Fruit fly (Drosophila melanogaster): ENCODE results near the gene Pdf.

The Pdf gene

dm6 chr3R:26462173-26462959 is 6.4 kb upstream of the Pdf start (continued):
- TF ChIP-seq CG12659 (GFP tag; optimal IDR thresholded peaks at IDR 0.05) = peak; percentile 42
- no peak for TF ChIP-seq maf-S (GFP tag; optimal IDR thresholded peaks at IDR 0.05)
- TF ChIP-seq CG2889 (GFP tag; IDR thresholded peaks at IDR 0.05) = no peak
- TF ChIP-seq CG11093 (GFP tag; IDR thresholded peaks at IDR 0.05) = no peak
- no peak for TF ChIP-seq CG8765 (GFP tag; IDR thresholded peaks at IDR 0.05)
- no peak for TF ChIP-seq gce (GFP tag; IDR thresholded peaks at IDR 0.05)
- TF ChIP-seq hb (GFP tag; IDR thresholded peaks at IDR 0.05; ENCODE audit: partially characterized antibody) = no peak
- TF ChIP-seq CG30403 (GFP tag; optimal IDR thresholded peaks at IDR 0.05) = peak; percentile 22
- no peak for TF ChIP-seq CG7271 (tag; optimal IDR thresholded peaks at IDR 0.05)
- TF ChIP-seq CG7372 (GFP tag; IDR thresholded peaks at IDR 0.05) = no peak
- TF ChIP-seq CG1529 (GFP tag; optimal IDR thresholded peaks at IDR 0.05) = no peak
- TF ChIP-seq YL-1 (GFP tag; optimal IDR thresholded peaks at IDR 0.05) = no peak
- no peak for TF ChIP-seq HLH4C (GFP tag; IDR thresholded peaks at IDR 0.05; ENCODE audit: partially characterized antibody)
- TF ChIP-seq CTCF (GFP tag; optimal IDR thresholded peaks at IDR 0.05) = no peak
- TF ChIP-seq HHEX (GFP tag; optimal IDR thresholded peaks at IDR 0.05) = peak; percentile 35
- TF ChIP-seq cato (GFP tag; optimal IDR thresholded peaks at IDR 0.05; ENCODE audit: borderline replicate concordance) = no peak
- TF ChIP-seq CrebB (tag; optimal IDR thresholded peaks at IDR 0.05) = no peak
- TF ChIP-seq Poxn (GFP tag; IDR thresholded peaks at IDR 0.05) = no peak
- TF ChIP-seq z (GFP tag; IDR thresholded peaks at IDR 0.05) = no peak
- TF ChIP-seq da (GFP tag; optimal IDR thresholded peaks at IDR 0.05) = no peak
- TF ChIP-seq CG13287 (GFP tag; IDR thresholded peaks at IDR 0.05; ENCODE audit: partially characterized antibody) = no peak
- TF ChIP-seq Mes4 (GFP tag; optimal IDR thresholded peaks at IDR 0.05) = no peak
- TF ChIP-seq CG6765 (GFP tag; optimal IDR thresholded peaks at IDR 0.05) = no peak
- peak; percentile 72 for TF ChIP-seq abd-A (tag; optimal IDR thresholded peaks at IDR 0.05)
- peak; percentile 17 for TF ChIP-seq Deaf1 (tag; optimal IDR thresholded peaks at IDR 0.05)
- TF ChIP-seq CG13775 (GFP tag; optimal IDR thresholded peaks at IDR 0.05) = no peak
- TF ChIP-seq Sry-δ (GFP tag; optimal IDR thresholded peaks at IDR 0.05) = no peak
- TF ChIP-seq Fer1 (GFP tag; optimal IDR thresholded peaks at IDR 0.05) = peak; percentile 45
- TF ChIP-seq CG8478 (optimal IDR thresholded peaks at IDR 0.05) = no peak
- TF ChIP-seq CG10959 (GFP tag; IDR thresholded peaks at IDR 0.05) = no peak
- TF ChIP-seq CG4424 (GFP tag; optimal IDR thresholded peaks at IDR 0.05) = peak; percentile 8
- no peak for TF ChIP-seq CG7928 (GFP tag; optimal IDR thresholded peaks at IDR 0.05)
- peak; percentile 12 for TF ChIP-seq az2 (GFP tag; optimal IDR thresholded peaks at IDR 0.05)
- TF ChIP-seq CG33213 (GFP tag; optimal IDR thresholded peaks at IDR 0.05) = no peak
- TF ChIP-seq CG8388 (GFP tag; optimal IDR thresholded peaks at IDR 0.05) = no peak
- peak; percentile 22; the same call in 2 of the 3 replicates for TF ChIP-seq tgo (GFP tag; IDR thresholded peaks at IDR 0.05)
- TF ChIP-seq dati (GFP tag; IDR thresholded peaks at IDR 0.05) = no peak
- TF ChIP-seq Elba2 (GFP tag; optimal IDR thresholded peaks at IDR 0.05) = no peak
- no peak for TF ChIP-seq Camta (GFP tag; optimal IDR thresholded peaks at IDR 0.05)
- TF ChIP-seq sc (optimal IDR thresholded peaks at IDR 0.05) = no peak
- no peak for TF ChIP-seq sc (GFP tag; optimal IDR thresholded peaks at IDR 0.05)
- no peak for TF ChIP-seq Scr (GFP tag; IDR thresholded peaks at IDR 0.05; ENCODE audit: partially characterized antibody)
- no peak for TF ChIP-seq CG9437 (GFP tag; optimal IDR thresholded peaks at IDR 0.05)
- TF ChIP-seq CG12155 (GFP tag; optimal IDR thresholded peaks at IDR 0.05) = no peak
- no peak for TF ChIP-seq Stat92E (GFP tag; optimal IDR thresholded peaks at IDR 0.05)
- TF ChIP-seq Doc3 (GFP tag; IDR thresholded peaks at IDR 0.05; ENCODE audit: partially characterized antibody) = no peak
- TF ChIP-seq fd96Cb (tag; optimal IDR thresholded peaks at IDR 0.05) = peak; percentile 32
- TF ChIP-seq exex (tag; optimal IDR thresholded peaks at IDR 0.05) = no peak
- no peak for TF ChIP-seq Antp (GFP tag; optimal IDR thresholded peaks at IDR 0.05)
- no peak for TF ChIP-seq repo (GFP tag; optimal IDR thresholded peaks at IDR 0.05)
- no peak for TF ChIP-seq disco-r (GFP tag; optimal IDR thresholded peaks at IDR 0.05)

All from whole organism, embryonic.